Worm (Caenorhabditis elegans) whole organism, late embryonic: ENCODE data around the gene mvk-1.

Experiments
- K02D7.2 ChIP-seq: sonication (generic microtip); optimal IDR thresholded peaks from 2 replicates; lab custom pipeline; 2017; ENCODE audit warnings: mild to moderate bottlenecking, missing genetic modification characterization, missing compliant biosample characterization
- K09A11.1 ChIP-seq: sonication (generic microtip); optimal IDR thresholded peaks from 2 replicates; lab custom pipeline; 2017; ENCODE audit warnings: antibody characterized with exemption, mild to moderate bottlenecking, missing genetic modification characterization, missing compliant biosample characterization; ENCODE audit not compliant: insufficient read depth
- ahr-1 ChIP-seq: sonication (generic microtip); optimal IDR thresholded peaks from 2 replicates; lab custom pipeline; 2016; ENCODE audit warnings: missing genetic modification characterization, missing compliant biosample characterization
- ceh-2 ChIP-seq: sonication (generic microtip); optimal IDR thresholded peaks from 2 replicates; lab custom pipeline; 2016; ENCODE audit warnings: missing genotype, missing genetic modification characterization, missing compliant biosample characterization
- ceh-24 ChIP-seq: sonication (generic microtip); optimal IDR thresholded peaks from 2 replicates; lab custom pipeline; 2016; ENCODE audit warnings: mild to moderate bottlenecking, missing genetic modification characterization, missing compliant biosample characterization
- ceh-30 ChIP-seq: fragments of 150-350 bp; optimal IDR thresholded peaks from 2 replicates; lab custom pipeline; 2014; ENCODE audit warnings: missing biosample characterization, missing genetic modification characterization
- ceh-31 ChIP-seq: sonication (generic microtip); optimal IDR thresholded peaks from 2 replicates; lab custom pipeline; 2016; ENCODE audit warnings: missing genetic modification characterization, missing compliant biosample characterization
- ceh-6 ChIP-seq: fragments of 200-800 bp; sonication (Bioruptor generic); optimal IDR thresholded peaks from 2 replicates; lab custom pipeline; 2018; ENCODE audit warnings: mild to moderate bottlenecking, missing genetic modification characterization, missing compliant biosample characterization
- ceh-9 ChIP-seq: sonication (generic microtip); optimal IDR thresholded peaks from 2 replicates; lab custom pipeline; 2016; ENCODE audit warnings: mild to moderate bottlenecking, missing genetic modification characterization, inconsistent platforms, missing compliant biosample characterization
- che-1 ChIP-seq: sonication (generic microtip); optimal IDR thresholded peaks from 2 replicates; lab custom pipeline; 2016; ENCODE audit warnings: mild to moderate bottlenecking, missing genetic modification characterization, missing compliant biosample characterization
- dve-1 ChIP-seq: sonication (generic microtip); optimal IDR thresholded peaks from 2 replicates; lab custom pipeline; 2017; ENCODE audit warnings: antibody characterized with exemption, mild to moderate bottlenecking, missing genetic modification characterization, missing compliant biosample characterization
- elt-2 ChIP-seq: sonication (generic microtip); optimal IDR thresholded peaks from 2 replicates; lab custom pipeline; 2016; ENCODE audit warnings: missing genetic modification reagents, missing genetic modification characterization, missing compliant biosample characterization
- elt-4 ChIP-seq: sonication (generic microtip); optimal IDR thresholded peaks from 2 replicates; lab custom pipeline; 2016; ENCODE audit warnings: missing genetic modification characterization, missing compliant biosample characterization
- eyg-1 ChIP-seq: sonication (generic microtip); optimal IDR thresholded peaks from 2 replicates; lab custom pipeline; 2016; ENCODE audit warnings: missing genotype, missing genetic modification characterization, missing compliant biosample characterization
- fax-1 ChIP-seq: sonication (generic microtip); optimal IDR thresholded peaks from 2 replicates; lab custom pipeline; 2016; ENCODE audit warnings: missing genotype, missing genetic modification characterization, missing compliant biosample characterization
- fkh-10 ChIP-seq: fragments of 150-350 bp; optimal IDR thresholded peaks from 2 replicates; lab custom pipeline; 2014; ENCODE audit warnings: missing biosample characterization, missing genetic modification reagents, missing genetic modification characterization
- fkh-6 ChIP-seq: sonication (generic microtip); optimal IDR thresholded peaks from 2 replicates; lab custom pipeline; 2016; ENCODE audit warnings: missing genetic modification characterization, missing compliant biosample characterization
- gmeb-2 ChIP-seq: sonication (generic microtip); optimal IDR thresholded peaks from 2 replicates; lab custom pipeline; 2016; ENCODE audit warnings: missing genetic modification characterization, inconsistent platforms, missing compliant biosample characterization
- hlh-13 ChIP-seq: fragments of 200-800 bp; sonication (Bioruptor generic); optimal IDR thresholded peaks from 2 replicates; lab custom pipeline; 2018; ENCODE audit warnings: mild to moderate bottlenecking, missing genetic modification characterization, missing compliant biosample characterization
- hlh-15 ChIP-seq: sonication (generic microtip); optimal IDR thresholded peaks from 2 replicates; lab custom pipeline; 2016; ENCODE audit warnings: missing genetic modification characterization, missing compliant biosample characterization
- hlh-30 ChIP-seq: sonication (generic microtip); optimal IDR thresholded peaks from 2 replicates; lab custom pipeline; 2017; ENCODE audit warnings: antibody characterized with exemption, missing genetic modification characterization, missing compliant biosample characterization; ENCODE audit not compliant: insufficient read depth
- hlh-8 ChIP-seq: sonication (generic microtip); optimal IDR thresholded peaks from 2 replicates; lab custom pipeline; 2016; ENCODE audit warnings: missing genotype, missing genetic modification characterization, missing compliant biosample characterization
- madf-2 ChIP-seq: sonication (generic microtip); optimal IDR thresholded peaks from 2 replicates; lab custom pipeline; 2017; ENCODE audit warnings: missing genetic modification characterization, missing compliant biosample characterization
- mec-3 ChIP-seq: sonication (generic microtip); optimal IDR thresholded peaks from 2 replicates; lab custom pipeline; 2016; ENCODE audit warnings: borderline replicate concordance, missing genetic modification characterization, missing compliant biosample characterization
- nhr-232 ChIP-seq: sonication (generic microtip); optimal IDR thresholded peaks from 2 replicates; lab custom pipeline; 2016; ENCODE audit warnings: missing genetic modification characterization, missing compliant biosample characterization
- pag-3 ChIP-seq: sonication (generic microtip); optimal IDR thresholded peaks from 2 replicates; lab custom pipeline; 2016; ENCODE audit warnings: missing compliant biosample characterization, missing genetic modification characterization, borderline replicate concordance
- pat-9 ChIP-seq: fragments of 200-800 bp; sonication (Bioruptor generic); optimal IDR thresholded peaks from 2 replicates; lab custom pipeline; 2018; ENCODE audit warnings: mild to moderate bottlenecking, missing genetic modification characterization, moderate library complexity, missing compliant biosample characterization
- pax-1 ChIP-seq: fragments of 150-350 bp; optimal IDR thresholded peaks from 2 replicates; lab custom pipeline; 2014; ENCODE audit warnings: missing biosample characterization, missing genetic modification characterization
- pha-2 ChIP-seq: sonication (generic microtip); optimal IDR thresholded peaks from 2 replicates; lab custom pipeline; 2017; ENCODE audit warnings: mild to moderate bottlenecking, missing genetic modification characterization, missing compliant biosample characterization
- rnt-1 ChIP-seq: sonication (generic microtip); optimal IDR thresholded peaks from 2 replicates; lab custom pipeline; 2016; ENCODE audit warnings: missing genetic modification characterization, missing compliant biosample characterization
- sox-4 ChIP-seq: sonication (generic microtip); optimal IDR thresholded peaks from 2 replicates; lab custom pipeline; 2017; ENCODE audit warnings: mild to moderate bottlenecking, missing genetic modification characterization, inconsistent platforms, missing compliant biosample characterization
- syd-9 ChIP-seq: sonication (generic microtip); optimal IDR thresholded peaks from 2 replicates; lab custom pipeline; 2016; ENCODE audit warnings: mild to moderate bottlenecking, missing genetic modification characterization, moderate library complexity, missing compliant biosample characterization
- tbx-2 ChIP-seq: sonication (generic microtip); optimal IDR thresholded peaks from 2 replicates; lab custom pipeline; 2016; ENCODE audit warnings: missing genetic modification characterization, missing compliant biosample characterization
- unc-3 ChIP-seq, 2 experiments: fragments of 200-800 bp in 1 of 2; sonication (Bioruptor generic) in 1 of 2; sonication (generic microtip) in 1 of 2; conservative IDR thresholded peaks in 1 of 2; optimal IDR thresholded peaks in 1 of 2; 2 replicates each; pipeline versions ENCODE4 v1.3.6 to Lab custom; 2016 to 2022; ENCODE audit warnings: missing compliant biosample characterization in 2 of 2, missing genetic modification characterization in 2 of 2, missing genetic modification reagents in 1 of 2
- unc-42 ChIP-seq: sonication (generic microtip); optimal IDR thresholded peaks from 2 replicates; lab custom pipeline; 2016; ENCODE audit warnings: missing genotype, missing genetic modification characterization, missing compliant biosample characterization
- unc-55 ChIP-seq: sonication (generic microtip); optimal IDR thresholded peaks from 2 replicates; lab custom pipeline; 2017; ENCODE audit warnings: missing biosample characterization, missing genetic modification reagents, missing genetic modification characterization

The mvk-1 gene

DNA sequence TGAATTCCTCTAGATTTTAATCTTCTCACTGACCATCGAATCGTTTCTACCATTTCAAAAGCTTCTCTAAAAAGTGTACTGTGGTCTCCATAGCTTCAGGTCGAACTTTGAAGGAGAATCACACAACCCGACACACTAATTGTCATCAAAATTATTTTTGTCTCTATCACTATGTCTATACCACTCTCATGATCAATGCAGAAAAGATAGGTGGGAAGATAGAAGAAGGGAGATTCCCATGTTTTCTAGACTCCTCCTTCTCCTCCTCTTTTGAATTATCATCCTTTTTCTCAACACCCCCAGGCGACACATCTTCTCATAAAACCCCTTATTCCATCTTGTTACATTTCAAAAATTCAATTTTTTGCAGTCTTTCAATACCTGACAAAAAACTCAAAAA lies 9.8 kb upstream of the mvk-1 start, which contains the start of gene Y42G9A.3:
Y42G9A.3 (plus strand) TSS at position 363 of the 400 bp plus-strand sequence.
- no peak for TF ChIP-seq pax-1 (tag; lab: Kevin White, UChicago)
- no peak for TF ChIP-seq madf-2 (tag; lab: Kevin White, UChicago)
- no peak for TF ChIP-seq che-1 (tag; lab: Kevin White, UChicago)
- TF ChIP-seq pat-9 (tag; lab: Kevin White, UChicago) = no peak
- TF ChIP-seq sox-4 (tag; lab: Kevin White, UChicago) = no peak
- no peak for TF ChIP-seq hlh-8 (tag; lab: Kevin White, UChicago)
- TF ChIP-seq syd-9 = no peak
- no peak for TF ChIP-seq pha-2 (tag; lab: Kevin White, UChicago)
- no peak for TF ChIP-seq hlh-15 (tag; lab: Kevin White, UChicago)
- no peak for TF ChIP-seq ceh-24
- no peak for TF ChIP-seq ceh-9 (tag; lab: Kevin White, UChicago)
- TF ChIP-seq hlh-30 = no peak
- TF ChIP-seq ahr-1 (tag; lab: Kevin White, UChicago) = no peak
- TF ChIP-seq fkh-10 (GFP tag; lab: Kevin White, UChicago) = no peak
- TF ChIP-seq hlh-13 = no peak
- TF ChIP-seq tbx-2 (tag; lab: Kevin White, UChicago) = no peak
- no peak for TF ChIP-seq elt-2 (tag; lab: Kevin White, UChicago)

DNA sequence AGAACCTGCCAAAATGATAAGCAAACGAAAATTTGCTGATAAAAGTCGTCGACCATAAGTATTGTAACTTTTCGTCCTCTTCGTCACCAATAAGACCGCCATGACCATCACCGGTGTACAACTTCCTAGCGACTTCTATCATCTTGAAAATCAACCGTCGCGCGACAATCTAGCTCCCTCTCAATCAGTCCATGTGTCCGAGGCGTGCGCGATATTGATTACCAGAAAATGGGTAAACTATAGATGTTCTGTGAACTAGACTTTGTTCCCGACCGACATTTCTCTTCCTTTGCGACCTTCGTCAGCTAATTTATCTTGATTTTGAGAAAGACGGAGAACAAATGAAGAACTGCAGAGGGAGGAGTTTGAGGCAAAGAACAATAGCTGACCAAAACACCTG lies 9.2 kb upstream of the mvk-1 start:
- TF ChIP-seq pat-9 (tag; lab: Kevin White, UChicago) (no peak), rnt-1 (tag; lab: Kevin White, UChicago) (no peak), unc-55 (GFP tag; lab: Kevin White, UChicago) (no peak), hlh-15 (tag; lab: Kevin White, UChicago) (no peak), ceh-2 (tag; lab: Kevin White, UChicago) (no peak)

DNA sequence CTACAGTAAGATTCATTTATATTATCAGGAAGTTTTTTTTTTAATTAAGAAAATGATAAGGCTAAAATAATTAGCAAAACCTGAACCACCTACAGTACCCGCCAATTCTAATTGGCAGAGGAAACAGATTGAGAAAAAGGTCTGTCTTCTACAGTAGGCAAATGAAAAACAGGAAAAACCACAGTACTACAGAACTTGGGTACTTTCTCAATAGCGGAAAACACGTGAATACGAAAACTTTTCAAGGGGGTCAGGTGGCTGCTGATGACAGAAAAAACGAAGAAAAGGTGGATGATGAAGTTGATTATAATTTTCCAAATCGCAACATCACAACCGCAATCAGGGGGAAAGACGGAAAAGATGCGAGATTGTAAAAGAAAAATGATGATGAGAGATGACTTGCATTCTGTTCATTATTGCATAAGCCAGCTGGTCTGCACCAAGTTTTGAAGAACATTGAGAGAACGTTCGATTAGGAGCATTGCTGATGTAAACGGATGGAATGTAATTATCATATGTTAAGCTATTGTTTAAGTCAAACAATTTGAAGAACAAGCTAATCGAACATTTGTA lies 8.4 kb upstream of the mvk-1 start:
- TF ChIP-seq madf-2 (tag; lab: Kevin White, UChicago) = no peak
- TF ChIP-seq mec-3 (tag; lab: Kevin White, UChicago) = no peak
- TF ChIP-seq hlh-30 = no peak
- TF ChIP-seq K02D7.2 (tag; lab: Kevin White, UChicago) = no peak
- no peak for TF ChIP-seq fax-1 (tag; lab: Kevin White, UChicago)
- TF ChIP-seq dve-1 (tag; lab: Kevin White, UChicago) = no peak
- no peak for TF ChIP-seq rnt-1 (tag; lab: Kevin White, UChicago)
- TF ChIP-seq elt-4 = no peak
- no peak for TF ChIP-seq ceh-30
- no peak for TF ChIP-seq pax-1 (tag; lab: Kevin White, UChicago)
- no peak for TF ChIP-seq che-1 (tag; lab: Kevin White, UChicago)
- TF ChIP-seq eyg-1 (tag; lab: Kevin White, UChicago) = no peak
- no peak for TF ChIP-seq fkh-6 (tag; lab: Kevin White, UChicago)
- no peak for TF ChIP-seq K09A11.1 (tag; lab: Kevin White, UChicago)
- TF ChIP-seq hlh-13 = no peak
- TF ChIP-seq pag-3 = no peak
- TF ChIP-seq ceh-6 (GFP tag; lab: Kevin White, UChicago) = no peak
- TF ChIP-seq gmeb-2 (tag; lab: Kevin White, UChicago) = no peak
- TF ChIP-seq nhr-232 = no peak
- TF ChIP-seq, all 69 proteins: peak for 0

DNA sequence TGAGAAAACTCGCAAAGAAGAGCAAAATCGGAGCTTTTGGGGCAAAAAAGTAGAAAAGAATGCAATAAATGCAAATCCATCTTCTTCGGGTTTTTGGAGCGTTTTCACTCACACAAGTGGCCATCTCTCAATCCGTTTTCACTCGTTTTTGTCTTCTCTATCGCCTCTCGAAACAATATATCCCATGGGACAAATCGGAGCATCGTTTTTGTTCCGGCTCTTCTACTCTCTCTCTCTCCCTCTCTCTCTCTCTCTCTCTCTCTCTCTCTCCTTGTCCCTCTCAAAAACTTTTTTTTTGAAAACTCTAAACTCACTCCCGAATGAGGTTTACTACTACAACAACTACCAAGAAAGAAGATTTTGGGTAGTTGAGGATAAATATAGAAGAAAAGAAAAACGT lies 5.5 kb upstream of the mvk-1 start:
- no peak; the same call in 1 of the 2 replicates for TF ChIP-seq unc-3 (GFP tag; conservative IDR thresholded peaks at IDR 0.05; lab: Robert Waterston, UW)
- TF ChIP-seq unc-3 (tag; optimal IDR thresholded peaks at IDR 0.05; lab: Kevin White, UChicago) = peak; percentile 27
- peak; percentile 7 for TF ChIP-seq unc-42
- no peak for TF ChIP-seq ceh-31
